3 fruit fly cellular contexts compared by ENCODE assay signal in genomic region chr2L:14550653-14551352, dm6.
TF ChIP-seq lines count a peak whose summit lies in the region.

No protein-coding gene starts in this region.

- TF ChIP-seq CTCF in whole organism, embryonic (GFP tag; optimal IDR thresholded peaks at IDR 0.05; lab: Kevin White, UChicago), result no peak

TF ChIP-seq in whole organism, embryonic, 481 proteins besides CTCF, POLR2A, EP300 and RAD21 (continues in another document):
- TF ChIP-seq CG33213 (GFP tag; optimal IDR thresholded peaks at IDR 0.05; lab: Kevin White, UChicago) (no peak), CG9727 (GFP tag; optimal IDR thresholded peaks at IDR 0.05; lab: Kevin White, UChicago) (no peak), CG6765 (GFP tag; optimal IDR thresholded peaks at IDR 0.05; lab: Kevin White, UChicago) (no peak), Mrtf (GFP tag; IDR thresholded peaks at IDR 0.05; lab: Robert Waterston, UW) (no peak), CG34376 (GFP tag; optimal IDR thresholded peaks at IDR 0.05; lab: Kevin White, UChicago) (no peak), Scr (GFP tag; IDR thresholded peaks at IDR 0.05; lab: Robert Waterston, UW; ENCODE audit: partially characterized antibody) (no peak), CG15601 (tag; optimal IDR thresholded peaks at IDR 0.05; lab: Kevin White, UChicago) (no peak), HmgD (GFP tag; optimal IDR thresholded peaks at IDR 0.05; lab: Kevin White, UChicago) (no peak), CG31388 (GFP tag; optimal IDR thresholded peaks at IDR 0.05; lab: Kevin White, UChicago) (no peak), C15 (GFP tag; IDR thresholded peaks at IDR 0.05; lab: Robert Waterston, UW) (no peak), HLH3B (GFP tag; IDR thresholded peaks at IDR 0.05; lab: Robert Waterston, UW) (0 out of 2 replicates have a peak, but pooled peaks have one; percentile 10), CG12942 (GFP tag; optimal IDR thresholded peaks at IDR 0.05; lab: Kevin White, UChicago) (no peak), trh (GFP tag; optimal IDR thresholded peaks at IDR 0.05; lab: Kevin White, UChicago) (no peak), ham (GFP tag; IDR thresholded peaks at IDR 0.05; lab: Robert Waterston, UW) (no peak), CG12155 (GFP tag; optimal IDR thresholded peaks at IDR 0.05; lab: Kevin White, UChicago) (no peak), CG17359 (tag; optimal IDR thresholded peaks at IDR 0.05; lab: Kevin White, UChicago) (no peak), Deaf1 (tag; optimal IDR thresholded peaks at IDR 0.05; lab: Kevin White, UChicago) (no peak), H15 (GFP tag; IDR thresholded peaks at IDR 0.05; lab: Robert Waterston, UW) (0 out of 3 replicates have a peak, but pooled peaks have one; percentile 9), Sry-β (GFP tag; optimal IDR thresholded peaks at IDR 0.05; lab: Kevin White, UChicago) (no peak), zfh1 (GFP tag; IDR thresholded peaks at IDR 0.05; lab: Robert Waterston, UW) (0 out of 3 replicates have a peak, but pooled peaks have one; percentile 16), tgo (GFP tag; IDR thresholded peaks at IDR 0.05; lab: Robert Waterston, UW) (0 out of 3 replicates have a peak, but pooled peaks have one; percentile 16), tll (GFP tag; optimal IDR thresholded peaks at IDR 0.05; lab: Kevin White, UChicago) (no peak), CG11398 (GFP tag; optimal IDR thresholded peaks at IDR 0.05; lab: Kevin White, UChicago) (no peak), Hr78 (GFP tag; optimal IDR thresholded peaks at IDR 0.05; lab: Kevin White, UChicago) (no peak), ERR (GFP tag; optimal IDR thresholded peaks at IDR 0.05; lab: Kevin White, UChicago) (no peak), Doc2 (GFP tag; IDR thresholded peaks at IDR 0.05; lab: Robert Waterston, UW) (no peak), Med (GFP tag; lab: Kevin White, UChicago) (peak; percentile 67), NFAT (GFP tag; IDR thresholded peaks at IDR 0.05; lab: Robert Waterston, UW) (no peak), pzg (GFP tag; optimal IDR thresholded peaks at IDR 0.05; lab: Kevin White, UChicago) (no peak), Fer1 (GFP tag; optimal IDR thresholded peaks at IDR 0.05; lab: Kevin White, UChicago) (no peak), CG10147 (GFP tag; optimal IDR thresholded peaks at IDR 0.05; lab: Kevin White, UChicago) (no peak)

TF ChIP-seq in whole organism, prepupa, 60 proteins besides CTCF, POLR2A, EP300 and RAD21:
- no peak for TF ChIP-seq ss (GFP tag; optimal IDR thresholded peaks at IDR 0.05; lab: Kevin White, UChicago)
- TF ChIP-seq OdsH (GFP tag; optimal IDR thresholded peaks at IDR 0.05; lab: Kevin White, UChicago), result no peak
- TF ChIP-seq Hr38 (GFP tag; optimal IDR thresholded peaks at IDR 0.05; lab: Kevin White, UChicago), result no peak
- peak; percentile 54 for TF ChIP-seq dsx (GFP tag; optimal IDR thresholded peaks at IDR 0.05; lab: Kevin White, UChicago; ENCODE audit: poor library complexity, severe bottlenecking)
- TF ChIP-seq CG6163 (GFP tag; IDR thresholded peaks at IDR 0.05; lab: Robert Waterston, UW), result no peak
- TF ChIP-seq CG15336 (GFP tag; IDR thresholded peaks at IDR 0.05; lab: Robert Waterston, UW), result no peak
- no peak for TF ChIP-seq CG10669 (GFP tag; optimal IDR thresholded peaks at IDR 0.05; lab: Kevin White, UChicago)
- TF ChIP-seq svp (GFP tag; lab: Kevin White, UChicago), result peak; percentile 74
- no peak for TF ChIP-seq CG7368 (GFP tag; optimal IDR thresholded peaks at IDR 0.05; lab: Kevin White, UChicago)
- TF ChIP-seq CG6792 (GFP tag; optimal IDR thresholded peaks at IDR 0.05; lab: Kevin White, UChicago), result no peak
- TF ChIP-seq Sox14 (GFP tag; optimal IDR thresholded peaks at IDR 0.05; lab: Kevin White, UChicago), result no peak
- no peak for TF ChIP-seq spab (GFP tag; optimal IDR thresholded peaks at IDR 0.05; lab: Kevin White, UChicago)
- no peak for TF ChIP-seq Met (GFP tag; optimal IDR thresholded peaks at IDR 0.05; lab: Kevin White, UChicago)
- no peak for TF ChIP-seq CG8319 (GFP tag; optimal IDR thresholded peaks at IDR 0.05; lab: Kevin White, UChicago)
- no peak for TF ChIP-seq CG8119 (GFP tag; IDR thresholded peaks at IDR 0.05; lab: Robert Waterston, UW)
- TF ChIP-seq fkh (GFP tag; optimal IDR thresholded peaks at IDR 0.05; lab: Kevin White, UChicago), result no peak
- no peak for TF ChIP-seq CG9139 (GFP tag; optimal IDR thresholded peaks at IDR 0.05; lab: Kevin White, UChicago)
- TF ChIP-seq salr (GFP tag; optimal IDR thresholded peaks at IDR 0.05; lab: Kevin White, UChicago), result no peak
- TF ChIP-seq CG31627 (GFP tag; optimal IDR thresholded peaks at IDR 0.05; lab: Kevin White, UChicago), result no peak
- TF ChIP-seq CG1621 (tag; optimal IDR thresholded peaks at IDR 0.05; lab: Kevin White, UChicago), result no peak
- no peak for TF ChIP-seq acj6 (GFP tag; optimal IDR thresholded peaks at IDR 0.05; lab: Kevin White, UChicago)
- TF ChIP-seq Blimp-1 (GFP tag; optimal IDR thresholded peaks at IDR 0.05; lab: Kevin White, UChicago), result no peak
- 0 out of 3 replicates have a peak, but pooled peaks have one; percentile 18 for TF ChIP-seq eg (GFP tag; IDR thresholded peaks at IDR 0.05; lab: Robert Waterston, UW)
- no peak for TF ChIP-seq dac (GFP tag; optimal IDR thresholded peaks at IDR 0.05; lab: Kevin White, UChicago)
- TF ChIP-seq CG8632 (GFP tag; optimal IDR thresholded peaks at IDR 0.05; lab: Kevin White, UChicago), result no peak
- peak; percentile 45 for TF ChIP-seq Eip78C (GFP tag; lab: Kevin White, UChicago)

TF ChIP-seq in whole organism, pupa, 21 proteins besides CTCF, POLR2A, EP300 and RAD21:
- peak; percentile 79 for TF ChIP-seq CG4496 (GFP tag; IDR thresholded peaks at IDR 0.05; lab: Robert Waterston, UW)
- TF ChIP-seq fd96Ca (GFP tag; IDR thresholded peaks at IDR 0.05; lab: Robert Waterston, UW), result no peak; the same call in 2 of the 3 replicates
TF ChIP-seq in whole organism, pupa: peak in this region for 1.
